Worm (Caenorhabditis elegans) whole organism, young adult: Measurements from ENCODE around the gene T27F7.12.

Source experiments
- bed-1 ChIP-seq: fragments of 200-800 bp; sonication (Bioruptor generic); IDR thresholded peaks from 2 replicates; pipeline ENCODE4 v1.3.6; 2022; ENCODE audit warnings: missing genetic modification reagents, missing genetic modification characterization, missing compliant biosample characterization
- gei-17 ChIP-seq: fragments of 200-800 bp; sonication (Bioruptor generic); optimal IDR thresholded peaks from 2 replicates; lab custom pipeline; 2018; ENCODE audit warnings: mild to moderate bottlenecking, missing genetic modification characterization, missing compliant biosample characterization
- lin-35 ChIP-seq, 3 experiments: fragments of 150-350 bp in 2 of 3; sonication (generic microtip) in 1 of 3; optimal IDR thresholded peaks; 2 replicates each; lab custom pipeline; 2014 to 2018; ENCODE audit warnings: missing biosample characterization in 3 of 3, missing genetic modification characterization in 3 of 3, missing genetic modification reagents in 3 of 3
- madf-10 ChIP-seq: sonication (generic microtip); optimal IDR thresholded peaks from 2 replicates; lab custom pipeline; 2016; ENCODE audit warnings: mild to moderate bottlenecking, missing genetic modification characterization, missing compliant biosample characterization
- nfya-2 ChIP-seq: fragments of 200-800 bp; sonication (Bioruptor generic); IDR thresholded peaks from 2 replicates; pipeline ENCODE4 v1.3.6; 2022; ENCODE audit warnings: missing genetic modification reagents, missing genetic modification characterization, missing compliant biosample characterization
- nfyb-1 ChIP-seq: fragments of 200-800 bp; sonication (Bioruptor generic); IDR thresholded peaks from 2 replicates; pipeline ENCODE4 v1.3.6; 2022; ENCODE audit warnings: missing genetic modification reagents, missing genetic modification characterization, missing compliant biosample characterization
- nhr-27 ChIP-seq: fragments of 200-800 bp; sonication (Bioruptor generic); optimal IDR thresholded peaks from 2 replicates; lab custom pipeline; 2018; ENCODE audit warnings: mild to moderate bottlenecking, missing genetic modification characterization, moderate library complexity, missing compliant biosample characterization
- nhr-80 ChIP-seq: sonication (generic microtip); optimal IDR thresholded peaks from 2 replicates; lab custom pipeline; 2016; ENCODE audit warnings: missing genetic modification characterization, missing compliant biosample characterization
- pha-4 ChIP-seq: fragments of 150-350 bp; sonication (generic microtip); optimal IDR thresholded peaks from 2 replicates; lab custom pipeline; 2014; ENCODE audit warnings: missing biosample characterization, missing genetic modification reagents, missing genetic modification characterization
- snpc-3.4 ChIP-seq: sonication (generic microtip); optimal IDR thresholded peaks from 2 replicates; lab custom pipeline; 2017; ENCODE audit warnings: missing genetic modification characterization, mild to moderate bottlenecking, missing compliant biosample characterization, antibody characterized with exemption, moderate library complexity, missing genotype, missing genetic modification reagents
- snpc-4 ChIP-seq, 5 experiments: fragments of 150-350 bp in 1 of 5; sonication (generic microtip) in 4 of 5; optimal IDR thresholded peaks; 2 replicates each; lab custom pipeline; 2014 to 2018; ENCODE audit warnings: missing genetic modification characterization in 5 of 5, missing biosample characterization in 3 of 5, antibody characterized with exemption in 2 of 5, mild to moderate bottlenecking in 2 of 5, missing compliant biosample characterization in 2 of 5, missing genotype in 2 of 5, moderate library complexity in 2 of 5, missing genetic modification reagents in 1 of 5

DNA sequence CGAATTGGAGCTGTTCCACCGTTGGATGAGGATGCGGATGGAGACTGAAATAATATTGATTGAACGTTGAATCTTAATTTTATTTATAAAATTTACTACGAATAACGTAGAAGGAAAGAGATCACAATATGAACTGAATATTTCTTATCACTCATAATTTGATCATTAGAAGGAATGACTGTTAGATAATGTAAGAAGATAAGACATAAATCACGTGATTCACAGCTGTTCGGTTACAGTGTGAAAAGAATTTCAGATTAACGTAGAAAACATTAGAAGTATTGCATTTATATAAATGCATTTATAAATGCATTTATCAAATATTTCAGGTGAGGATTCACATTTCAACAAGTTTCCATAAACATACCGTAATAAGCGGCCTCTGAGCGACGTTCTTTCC lies 47.1 kb upstream of the T27F7.12 start:
- TF ChIP-seq nhr-27 (no peak), pha-4 (tag; lab: Kevin White, UChicago) (no peak), lin-35 (GFP tag; optimal IDR thresholded peaks at IDR 0.05; lab: Kevin White, UChicago) (no peak), snpc-4 (GFP tag; optimal IDR thresholded peaks at IDR 0.05; lab: Kevin White, UChicago) (no peak), snpc-4 (tag; optimal IDR thresholded peaks at IDR 0.05; lab: Kevin White, UChicago) (no peak), nhr-80 (peak; percentile 21), bed-1 (GFP tag; lab: Robert Waterston, UW) (no peak), nfya-2 (GFP tag; lab: Robert Waterston, UW) (no peak), nfyb-1 (no peak), madf-10 (tag; lab: Kevin White, UChicago) (no peak), gei-17 (GFP tag; lab: Kevin White, UChicago) (no peak), snpc-3.4 (tag; lab: Kevin White, UChicago) (no peak)
